Fruit fly (Drosophila melanogaster): Measurements from ENCODE around the gene alien.

DNA sequence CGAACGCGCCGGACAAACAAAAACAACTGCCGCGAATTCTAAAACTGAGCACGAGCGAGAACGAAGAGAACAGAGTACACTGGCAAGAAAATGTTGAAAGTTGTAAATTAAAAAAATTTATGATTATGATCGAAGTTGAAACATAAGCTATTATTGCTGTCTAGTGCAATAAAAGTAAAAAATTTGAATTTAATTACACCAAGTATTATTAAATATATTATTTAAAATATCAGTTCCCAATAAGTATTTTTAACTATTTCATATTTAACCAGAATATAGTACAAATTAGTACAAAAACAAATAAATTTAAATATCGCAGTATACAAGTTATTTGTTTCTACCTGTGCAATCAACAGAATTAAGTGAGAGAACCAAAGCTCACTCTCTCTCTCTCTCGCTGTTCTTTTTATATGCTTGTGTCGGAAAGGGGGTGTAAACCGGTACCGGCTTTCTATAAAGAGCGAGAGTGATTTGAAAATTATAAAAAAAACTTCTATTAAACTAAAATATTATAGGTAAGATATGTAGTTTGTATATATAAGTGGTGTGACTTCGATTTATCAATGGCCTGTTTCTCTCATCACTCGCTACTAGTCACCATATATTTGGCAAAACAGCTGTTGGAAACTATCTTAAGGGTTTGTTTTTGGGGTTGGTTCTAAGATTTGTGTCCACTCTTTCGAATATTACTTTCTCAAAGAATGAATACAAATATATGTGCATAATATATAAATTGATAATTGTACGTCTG lies 45.8 kb downstream of the alien start, which contains the start of gene C1GalTA:
- TF ChIP-seq Dfd (GFP tag; optimal IDR thresholded peaks at IDR 0.05) (peak; percentile 80), OdsH (GFP tag; optimal IDR thresholded peaks at IDR 0.05) (peak; percentile 98), fru (GFP tag; optimal IDR thresholded peaks at IDR 0.05) (peak; percentile 88), dmrt93B (GFP tag; optimal IDR thresholded peaks at IDR 0.05) (peak; percentile 96)

Measured in whole organism, wandering third instar larva.